Worm (Caenorhabditis elegans) whole organism, L4/young adult: Measurements from ENCODE around the gene rpt-1.

ENCODE experiments used
- W03F9.2 ChIP-seq: fragments of 150-350 bp; optimal IDR thresholded peaks from 2 replicates; lab custom pipeline; 2014; ENCODE audit warnings: missing biosample characterization, missing genetic modification characterization
- dao-5 ChIP-seq: sonication (generic microtip); optimal IDR thresholded peaks from 2 replicates; lab custom pipeline; 2016; ENCODE audit warnings: missing genotype, missing genetic modification characterization, moderate library complexity, missing compliant biosample characterization
- him-1 ChIP-seq: sonication (generic microtip); optimal IDR thresholded peaks from 2 replicates; lab custom pipeline; 2016; ENCODE audit warnings: missing genotype, missing genetic modification reagents, missing genetic modification characterization, missing compliant biosample characterization

DNA sequence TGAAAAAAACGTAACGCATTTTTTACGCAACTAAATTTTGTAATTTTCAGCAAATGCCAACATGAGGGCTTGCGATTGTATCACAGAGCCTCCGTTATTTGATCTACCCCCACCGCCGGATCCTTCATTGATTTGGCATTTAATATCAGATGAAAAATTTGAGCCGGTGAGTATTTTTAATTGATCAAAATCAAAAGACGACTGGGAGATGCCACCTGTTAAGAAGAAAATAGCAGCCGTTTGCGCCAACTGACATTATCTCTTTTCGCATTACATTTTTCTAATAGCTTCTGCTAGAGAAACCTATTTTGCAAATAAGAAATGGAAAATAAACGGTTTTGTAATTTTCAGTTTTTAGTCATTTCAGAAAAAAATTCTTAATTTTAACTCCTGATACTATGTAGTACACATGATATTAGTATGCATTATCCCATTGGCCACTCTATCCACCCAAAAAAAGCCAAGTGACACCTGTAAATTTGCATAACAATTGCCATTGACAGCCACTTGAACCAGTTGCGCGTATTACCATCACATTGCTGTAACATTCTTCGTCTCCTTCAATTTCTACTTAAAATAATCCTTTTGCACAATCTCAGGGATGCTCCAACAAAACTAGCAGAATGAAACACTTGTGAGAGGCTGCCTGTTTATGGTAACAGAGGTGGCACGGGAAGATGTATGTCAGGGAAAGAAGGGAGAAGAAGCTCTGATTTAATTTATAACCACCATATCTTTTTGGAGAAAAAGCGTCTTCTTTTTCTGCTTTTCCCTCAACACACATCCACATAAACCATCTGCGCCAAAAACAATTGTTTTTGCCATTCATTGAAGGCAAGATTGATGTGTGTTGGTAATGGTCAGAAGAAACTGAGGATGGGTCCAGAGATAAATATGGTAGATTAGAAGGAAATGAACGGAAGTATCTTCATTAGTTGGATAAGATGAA lies 23.6 kb downstream of the rpt-1 start, which contains the start of gene F58H1.5:
- TF ChIP-seq dao-5 (tag; lab: Kevin White, UChicago) (no peak), him-1 (tag; lab: Kevin White, UChicago) (no peak), W03F9.2 (tag; lab: Kevin White, UChicago) (no peak)
